Worm (Caenorhabditis elegans): ENCODE data around the gene F38A6.5.

ce11 chrV:20758106-20758505 is 15.4 kb downstream of the F38A6.5 start:
- no peak for TF ChIP-seq lin-39 (tag; optimal IDR thresholded peaks at IDR 0.05)
- no peak for TF ChIP-seq ztf-4 (tag; optimal IDR thresholded peaks at IDR 0.05)
- TF ChIP-seq fkh-10 (GFP tag; optimal IDR thresholded peaks at IDR 0.05): no peak
- TF ChIP-seq pqm-1 (tag; optimal IDR thresholded peaks at IDR 0.05): no peak
- no peak for TF ChIP-seq ztf-11 (tag; optimal IDR thresholded peaks at IDR 0.05)
- no peak for TF ChIP-seq pag-3 (tag; optimal IDR thresholded peaks at IDR 0.05; ENCODE audit: borderline replicate concordance, insufficient read depth)
- no peak for TF ChIP-seq nhr-71 (tag; optimal IDR thresholded peaks at IDR 0.05)
- TF ChIP-seq lin-13 (GFP tag; optimal IDR thresholded peaks at IDR 0.05): no peak
- no peak for TF ChIP-seq egl-27 (tag; optimal IDR thresholded peaks at IDR 0.05)
- TF ChIP-seq snpc-4 (tag; optimal IDR thresholded peaks at IDR 0.05): no peak
- no peak for TF ChIP-seq sptf-1 (tag; optimal IDR thresholded peaks at IDR 0.05)
- no peak for TF ChIP-seq sup-37 (GFP tag; optimal IDR thresholded peaks at IDR 0.05)

All from whole organism, L1 larva.